Worm (Caenorhabditis elegans): ENCODE results near the gene R01E6.2.

The R01E6.2 gene

ce11 chrX:13532424-13533309, 33.7 kb downstream of the R01E6.2 start, which contains the start of gene acr-12:
TSS of gene acr-12 (plus strand) at chrX:13532853.
- TF ChIP-seq pha-2 (tag; optimal IDR thresholded peaks at IDR 0.05), result no peak
- TF ChIP-seq pat-9 (tag; optimal IDR thresholded peaks at IDR 0.05), result peak; percentile 5
- peak; percentile 22 for TF ChIP-seq ref-2 (tag; optimal IDR thresholded peaks at IDR 0.05)
- TF ChIP-seq ceh-22 (tag; optimal IDR thresholded peaks at IDR 0.05), result no peak
- no peak for TF ChIP-seq pros-1 (tag; optimal IDR thresholded peaks at IDR 0.05)
- no peak for TF ChIP-seq pha-4 (tag; optimal IDR thresholded peaks at IDR 0.05)
- no peak for TF ChIP-seq madf-2 (tag; optimal IDR thresholded peaks at IDR 0.05)
- TF ChIP-seq ceh-31 (tag; optimal IDR thresholded peaks at IDR 0.05), result peak; percentile 27
- TF ChIP-seq F13H6.1 (tag; optimal IDR thresholded peaks at IDR 0.05), result no peak
- TF ChIP-seq unc-42 (tag; optimal IDR thresholded peaks at IDR 0.05), result peak; percentile 79
- TF ChIP-seq pag-3 (tag; optimal IDR thresholded peaks at IDR 0.05; ENCODE audit: borderline replicate concordance), result no peak
- no peak for TF ChIP-seq elt-4 (tag; optimal IDR thresholded peaks at IDR 0.05)
- no peak for TF ChIP-seq zip-5 (tag; optimal IDR thresholded peaks at IDR 0.05)
- peak; percentile 21 for TF ChIP-seq sdc-2 (tag; optimal IDR thresholded peaks at IDR 0.05)
- no peak for TF ChIP-seq Y22D7AL.16 (tag; optimal IDR thresholded peaks at IDR 0.05)
- no peak for TF ChIP-seq dmd-4 (tag; optimal IDR thresholded peaks at IDR 0.05; ENCODE audit: borderline replicate concordance)

ce11 chrX:13530015-13530778, 36.1 kb downstream of the R01E6.2 start:
- TF ChIP-seq ceh-31 (tag; optimal IDR thresholded peaks at IDR 0.05) (no peak), fax-1 (tag; optimal IDR thresholded peaks at IDR 0.05) (no peak), ref-2 (tag; optimal IDR thresholded peaks at IDR 0.05) (no peak), unc-55 (GFP tag; optimal IDR thresholded peaks at IDR 0.05) (no peak), sox-2 (GFP tag; IDR thresholded peaks at IDR 0.05) (no peak), npax-4 (tag; optimal IDR thresholded peaks at IDR 0.05) (no peak), pha-4 (tag; optimal IDR thresholded peaks at IDR 0.05) (no peak), fkh-6 (tag; optimal IDR thresholded peaks at IDR 0.05) (no peak), pqm-1 (tag; optimal IDR thresholded peaks at IDR 0.05) (no peak), ceh-14 (tag; optimal IDR thresholded peaks at IDR 0.05) (no peak), nhr-11 (tag; optimal IDR thresholded peaks at IDR 0.05) (no peak), ama-1 (optimal IDR thresholded peaks at IDR 0.05) (no peak), ceh-34 (tag; optimal IDR thresholded peaks at IDR 0.05) (no peak), eyg-1 (tag; optimal IDR thresholded peaks at IDR 0.05) (no peak), ceh-24 (tag; optimal IDR thresholded peaks at IDR 0.05) (no peak), ets-4 (tag; optimal IDR thresholded peaks at IDR 0.05) (no peak), pros-1 (tag; optimal IDR thresholded peaks at IDR 0.05) (no peak), madf-2 (tag; optimal IDR thresholded peaks at IDR 0.05) (no peak), K09A11.1 (tag; optimal IDR thresholded peaks at IDR 0.05; ENCODE audit: insufficient read depth) (no peak), hlh-30 (tag; optimal IDR thresholded peaks at IDR 0.05; ENCODE audit: insufficient read depth) (no peak)

ce11 chrX:13528630-13529138, 37.7 kb downstream of the R01E6.2 start, which contains the start of gene F18H3.4:
TSS of gene F18H3.4 (plus strand) at chrX:13529088.
- TF ChIP-seq ceh-22 (tag; optimal IDR thresholded peaks at IDR 0.05), result no peak
- TF ChIP-seq elt-2 (tag; optimal IDR thresholded peaks at IDR 0.05), result peak; percentile 27
- peak; percentile 1 for TF ChIP-seq pqm-1 (tag; optimal IDR thresholded peaks at IDR 0.05)
- no peak for TF ChIP-seq madf-2 (tag; optimal IDR thresholded peaks at IDR 0.05)
- no peak for TF ChIP-seq fkh-10 (GFP tag; optimal IDR thresholded peaks at IDR 0.05)
